Worm (Caenorhabditis elegans): ENCODE results near the gene Y19D10B.6.
"Not testable (repeated sequence)": the region's sequence is repeated elsewhere in the genome, so short reads cannot be mapped to it uniquely, and the experiment has no call there.

Y19D10B.6 gene

DNA sequence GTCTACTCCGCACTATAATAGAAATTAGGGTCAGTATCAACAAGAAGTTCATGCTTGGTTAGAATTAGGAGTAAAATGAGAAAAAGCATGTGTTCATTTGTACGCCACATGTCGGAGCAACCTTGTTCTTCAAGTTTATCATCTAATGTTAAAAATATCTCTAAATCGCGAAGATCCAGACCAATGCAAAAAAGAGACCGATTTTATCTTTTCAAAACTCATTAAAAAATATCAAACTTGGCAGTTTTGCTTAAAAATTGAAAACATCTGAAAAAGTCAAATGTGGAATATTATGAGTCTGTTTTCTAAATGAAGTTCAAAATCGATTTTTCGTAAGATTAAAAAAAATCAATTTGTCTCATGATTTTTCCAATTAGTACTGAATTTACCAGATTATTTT lies at the start of gene Y19D10B.6:
Y19D10B.6 (minus strand) TSS at position 101 of the 400 bp plus-strand sequence.
- TF ChIP-seq unc-98 (GFP tag; IDR thresholded peaks at IDR 0.05); hpl-2 (GFP tag; optimal IDR thresholded peaks at IDR 0.05); fkh-10 (GFP tag; optimal IDR thresholded peaks at IDR 0.05): not testable (repeated sequence)

DNA sequence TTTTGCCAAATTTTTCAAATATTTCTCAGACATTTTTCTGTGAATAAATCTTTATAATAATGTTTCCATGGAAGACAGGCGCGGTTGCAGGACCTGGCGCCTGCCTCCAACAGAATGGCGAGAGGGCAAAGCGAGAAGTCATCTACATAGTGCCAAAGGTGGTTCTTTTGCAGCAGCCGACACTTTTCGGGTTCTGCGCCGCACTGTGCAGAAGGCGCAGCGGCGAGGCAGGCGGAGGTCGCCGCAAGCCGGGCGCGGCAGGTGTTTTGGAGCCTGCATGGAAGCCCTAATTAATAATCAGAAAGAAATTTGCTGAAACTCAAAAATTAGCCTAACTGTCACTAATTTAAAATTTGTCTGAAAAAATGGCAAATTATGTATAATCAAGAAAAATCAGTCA lies 22.7 kb upstream of the Y19D10B.6 start:
- TF ChIP-seq grh-1 (GFP tag; IDR thresholded peaks at IDR 0.05) (no peak), unc-86 (tag; optimal IDR thresholded peaks at IDR 0.05) (no peak), lin-13 (GFP tag; optimal IDR thresholded peaks at IDR 0.05) (no peak), ceh-88 (GFP tag; IDR thresholded peaks at IDR 0.05) (no peak), egl-27 (tag; optimal IDR thresholded peaks at IDR 0.05) (no peak), swsn-7 (tag; optimal IDR thresholded peaks at IDR 0.05) (no peak), zag-1 (tag; optimal IDR thresholded peaks at IDR 0.05) (no peak), nhr-90 (tag; optimal IDR thresholded peaks at IDR 0.05; ENCODE audit: poor library complexity) (no peak), lin-15B (tag; optimal IDR thresholded peaks at IDR 0.05) (no peak), skn-1 (tag; optimal IDR thresholded peaks at IDR 0.05) (no peak), jun-1 (tag; optimal IDR thresholded peaks at IDR 0.05) (no peak), hpl-2 (GFP tag; optimal IDR thresholded peaks at IDR 0.05) (no peak), F16B12.6 (tag; optimal IDR thresholded peaks at IDR 0.05) (no peak), nhr-19 (GFP tag; conservative IDR thresholded peaks at IDR 0.05) (no peak), sptf-1 (tag; optimal IDR thresholded peaks at IDR 0.05) (no peak), elt-2 (tag; optimal IDR thresholded peaks at IDR 0.05) (no peak), C34B4.2 (tag; optimal IDR thresholded peaks at IDR 0.05) (no peak), dsc-1 (tag; optimal IDR thresholded peaks at IDR 0.05) (no peak), snu-23 (GFP tag; optimal IDR thresholded peaks at IDR 0.05) (no peak)

DNA sequence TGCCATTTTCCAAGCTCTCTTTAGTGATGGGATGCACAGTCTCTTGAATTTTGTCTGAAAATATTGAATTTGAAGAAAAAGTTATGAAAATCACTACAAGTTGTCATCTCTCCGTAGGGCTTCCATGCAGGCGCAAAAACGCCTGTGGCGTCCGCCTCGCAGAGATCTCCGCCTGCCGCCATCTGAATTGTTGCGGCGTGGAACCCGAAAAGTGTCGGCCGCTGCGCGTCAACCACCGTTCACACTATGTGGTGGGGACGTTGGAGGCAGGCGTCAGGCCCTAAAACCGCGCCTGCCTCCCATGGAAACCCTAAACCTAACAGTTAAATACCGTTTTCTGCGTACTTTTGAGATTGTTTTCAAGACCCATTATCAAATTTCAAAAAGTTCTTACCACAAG lies 21.2 kb upstream of the Y19D10B.6 start:
- TF ChIP-seq mef-2 (tag; optimal IDR thresholded peaks at IDR 0.05), result no peak
- no peak for TF ChIP-seq snu-23 (GFP tag; optimal IDR thresholded peaks at IDR 0.05)
- no peak for TF ChIP-seq egl-27 (tag; optimal IDR thresholded peaks at IDR 0.05)
- no peak for TF ChIP-seq nhr-11 (tag; optimal IDR thresholded peaks at IDR 0.05)
- no peak for TF ChIP-seq ceh-8 (GFP tag; optimal IDR thresholded peaks at IDR 0.05)
- no peak for TF ChIP-seq pqm-1 (tag; optimal IDR thresholded peaks at IDR 0.05)
- no peak for TF ChIP-seq fkh-4 (tag; optimal IDR thresholded peaks at IDR 0.05; ENCODE audit: borderline replicate concordance)
- TF ChIP-seq fos-1 (tag; optimal IDR thresholded peaks at IDR 0.05), result no peak
- no peak for TF ChIP-seq lin-15B (tag; optimal IDR thresholded peaks at IDR 0.05)
- no peak for TF ChIP-seq aha-1 (tag; optimal IDR thresholded peaks at IDR 0.05)
- TF ChIP-seq lsy-2 (tag; optimal IDR thresholded peaks at IDR 0.05), result no peak
- no peak for TF ChIP-seq zag-1 (tag; optimal IDR thresholded peaks at IDR 0.05)
- TF ChIP-seq ztf-4 (tag; optimal IDR thresholded peaks at IDR 0.05), result no peak
- no peak for TF ChIP-seq isw-1 (GFP tag; IDR thresholded peaks at IDR 0.05)
- no peak for TF ChIP-seq ama-1 (optimal IDR thresholded peaks at IDR 0.05)

DNA sequence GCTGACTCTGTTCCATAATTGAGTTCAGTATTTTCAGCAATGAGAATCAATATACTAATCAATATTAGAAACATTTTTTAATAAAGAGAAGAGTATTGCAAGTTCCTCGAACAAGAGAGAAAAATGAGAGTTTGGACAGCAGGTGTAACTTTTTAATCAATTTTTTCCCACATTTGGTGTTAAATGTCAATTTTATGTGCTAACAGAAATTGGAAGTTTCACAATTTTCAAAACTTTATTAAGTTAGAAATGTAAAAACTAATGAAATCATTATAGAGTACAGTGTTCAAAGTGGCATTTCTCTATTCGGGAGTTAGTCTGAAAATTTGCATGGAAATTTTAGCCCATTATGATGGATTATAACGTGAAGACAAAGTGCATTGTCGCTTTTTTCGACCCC lies 20.4 kb upstream of the Y19D10B.6 start, which contains the start of gene irld-30:
irld-30 (minus strand) TSS at position 101 of the 400 bp plus-strand sequence.
- TF ChIP-seq zip-4 (GFP tag; optimal IDR thresholded peaks at IDR 0.05) (no peak), pag-3 (tag; optimal IDR thresholded peaks at IDR 0.05; ENCODE audit: borderline replicate concordance, insufficient read depth) (no peak), xbp-1 (tag; optimal IDR thresholded peaks at IDR 0.05) (no peak), Y116A8C.19 (tag; optimal IDR thresholded peaks at IDR 0.05; ENCODE audit: borderline replicate concordance) (no peak), hlh-4 (tag; optimal IDR thresholded peaks at IDR 0.05) (no peak)

DNA sequence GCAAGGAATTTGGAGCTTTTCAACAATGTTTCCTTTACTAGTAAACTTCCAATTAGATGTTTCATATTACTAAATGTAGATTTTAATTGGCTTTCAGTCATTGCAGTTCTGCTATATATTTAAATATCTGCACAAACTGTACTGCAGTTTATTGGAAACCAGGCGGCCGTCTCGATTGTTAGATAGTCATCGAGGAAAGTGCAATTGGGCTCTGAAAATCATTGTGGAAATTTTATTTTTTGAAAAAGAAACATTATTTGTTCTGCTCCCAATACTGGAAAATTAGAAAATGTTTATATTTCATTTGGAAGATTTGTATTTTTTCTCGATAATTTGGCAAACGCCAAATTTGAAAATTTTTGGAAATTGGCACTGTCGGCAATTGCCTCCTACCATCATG lies 17.6 kb upstream of the Y19D10B.6 start, which contains the start of gene irld-29:
irld-29 (minus strand) TSS at position 101 of the 400 bp plus-strand sequence.
- TF ChIP-seq ceh-63 (GFP tag; optimal IDR thresholded peaks at IDR 0.05) (no peak), tbx-2 (tag; optimal IDR thresholded peaks at IDR 0.05) (no peak), hlh-17 (GFP tag; optimal IDR thresholded peaks at IDR 0.05; ENCODE audit: borderline replicate concordance) (no peak), sup-37 (GFP tag; optimal IDR thresholded peaks at IDR 0.05) (no peak), snu-23 (GFP tag; optimal IDR thresholded peaks at IDR 0.05) (no peak), vab-15 (tag; optimal IDR thresholded peaks at IDR 0.05) (no peak), ceh-8 (GFP tag; optimal IDR thresholded peaks at IDR 0.05) (no peak), aha-1 (tag; optimal IDR thresholded peaks at IDR 0.05) (no peak), fkh-4 (tag; optimal IDR thresholded peaks at IDR 0.05; ENCODE audit: borderline replicate concordance) (no peak), jun-1 (tag; optimal IDR thresholded peaks at IDR 0.05) (no peak)
